Worm (Caenorhabditis elegans) whole organism, early embryonic: ENCODE results near the gene fli-1.

Source experiments
- ama-1 ChIP-seq: fragments of 150-350 bp; optimal IDR thresholded peaks from 2 replicates; lab custom pipeline; 2014
- flt-1 ChIP-seq: fragments of 200-800 bp; sonication (Bioruptor generic); IDR thresholded peaks from 2 replicates; pipeline ENCODE4 v1.3.6; 2022; ENCODE audit warnings: missing genetic modification characterization, missing compliant biosample characterization
- tbx-11 ChIP-seq: fragments of 200-800 bp; sonication (Bioruptor generic); IDR thresholded peaks from 2 replicates; pipeline ENCODE4 v1.3.6; 2022; ENCODE audit warnings: missing genetic modification characterization, missing compliant biosample characterization

DNA sequence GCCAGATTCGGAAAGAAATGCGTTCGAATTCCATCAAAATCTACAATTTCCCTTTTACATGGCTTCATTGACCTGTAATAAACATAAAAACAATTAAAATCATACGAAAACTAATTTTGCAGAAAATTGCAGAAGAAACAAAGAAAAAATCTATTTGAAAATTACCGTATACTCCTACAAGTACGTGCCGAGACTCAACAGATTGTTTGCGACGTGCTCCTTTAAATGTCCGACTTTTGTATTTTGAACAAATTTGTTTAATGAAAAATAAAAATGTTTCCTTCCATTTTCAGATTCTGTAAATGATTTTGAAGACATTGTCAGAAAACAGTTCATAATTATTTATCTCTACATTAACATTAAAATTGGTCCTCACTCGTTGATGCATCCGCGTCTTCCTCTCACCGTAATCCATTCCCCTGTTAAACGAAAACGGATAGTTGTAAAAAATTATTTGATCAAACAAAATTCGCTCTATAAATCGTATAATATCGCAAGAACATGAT is 8.5 kb downstream of the fli-1 start, which contains the start of gene pgl-2:
- TF ChIP-seq ama-1 (lab: Kevin White, UChicago) (no peak), flt-1 (no peak), tbx-11 (GFP tag; lab: Robert Waterston, UW) (no peak)
